Comparison of ENCODE assay signal across 1 fruit fly cellular context in genomic region chr3L:12913609-12914266, dm6.
TF ChIP-seq lines count a peak whose summit lies in the region.

Gene CG32115, minus strand, starts transcription at chr3L:12913646.

TF ChIP-seq in whole organism, embryonic, 481 proteins besides CTCF, POLR2A, EP300 and RAD21 (continued from another document and continues in another):
- TF ChIP-seq CG10654 (GFP tag; optimal IDR thresholded peaks at IDR 0.05; lab: Kevin White, UChicago): peak; percentile 92
- peak; percentile 92 for TF ChIP-seq HHEX (GFP tag; optimal IDR thresholded peaks at IDR 0.05; lab: Kevin White, UChicago)
- TF ChIP-seq sc (optimal IDR thresholded peaks at IDR 0.05; lab: Kevin White, UChicago): no peak
- peak; percentile 82 for TF ChIP-seq sc (GFP tag; optimal IDR thresholded peaks at IDR 0.05; lab: Kevin White, UChicago)
- no peak for TF ChIP-seq sqz (GFP tag; optimal IDR thresholded peaks at IDR 0.05; lab: Kevin White, UChicago)
- no peak for TF ChIP-seq unc-4 (GFP tag; IDR thresholded peaks at IDR 0.05; lab: Robert Waterston, UW; ENCODE audit: partially characterized antibody)
- TF ChIP-seq az2 (GFP tag; optimal IDR thresholded peaks at IDR 0.05; lab: Kevin White, UChicago): peak; percentile 94
- TF ChIP-seq wek (GFP tag; optimal IDR thresholded peaks at IDR 0.05; lab: Kevin White, UChicago): peak; percentile 70
- peak; percentile 77 for TF ChIP-seq disco-r (GFP tag; optimal IDR thresholded peaks at IDR 0.05; lab: Kevin White, UChicago)
- TF ChIP-seq croc (GFP tag; conservative IDR thresholded peaks at IDR 0.05; lab: Robert Waterston, UW): peak; percentile 89
- peak; percentile 96 for TF ChIP-seq ind (GFP tag; optimal IDR thresholded peaks at IDR 0.05; lab: Kevin White, UChicago)
- peak; percentile 95 for TF ChIP-seq NFAT (GFP tag; IDR thresholded peaks at IDR 0.05; lab: Robert Waterston, UW)
- peak; percentile 52 for TF ChIP-seq CG2116 (GFP tag; optimal IDR thresholded peaks at IDR 0.05; lab: Kevin White, UChicago)
- TF ChIP-seq en (GFP tag; optimal IDR thresholded peaks at IDR 0.05; lab: Kevin White, UChicago): peak; percentile 74
- TF ChIP-seq lola (GFP tag; optimal IDR thresholded peaks at IDR 0.05; lab: Kevin White, UChicago): no peak
- peak; percentile 95 for TF ChIP-seq Xbp1 (GFP tag; optimal IDR thresholded peaks at IDR 0.05; lab: Kevin White, UChicago)
- peak; percentile 43 for TF ChIP-seq CG4328 (GFP tag; optimal IDR thresholded peaks at IDR 0.05; lab: Kevin White, UChicago)
- TF ChIP-seq aop (GFP tag; IDR thresholded peaks at IDR 0.05; lab: Robert Waterston, UW): peak; percentile 66
- TF ChIP-seq CG14441 (GFP tag; IDR thresholded peaks at IDR 0.05; lab: Robert Waterston, UW): peak; percentile 96
- TF ChIP-seq E2f2 (GFP tag; IDR thresholded peaks at IDR 0.05; lab: Robert Waterston, UW): peak; percentile 76
- peak; percentile 91 for TF ChIP-seq tio (GFP tag; optimal IDR thresholded peaks at IDR 0.05; lab: Kevin White, UChicago)
- no peak for TF ChIP-seq Nf-YC (tag; optimal IDR thresholded peaks at IDR 0.05; lab: Kevin White, UChicago)
- TF ChIP-seq CG34422 (GFP tag; IDR thresholded peaks at IDR 0.05; lab: Robert Waterston, UW): peak; percentile 97
- peak; percentile 87 for TF ChIP-seq CG12942 (GFP tag; optimal IDR thresholded peaks at IDR 0.05; lab: Kevin White, UChicago)
- peak; percentile 97 for TF ChIP-seq CG7372 (GFP tag; IDR thresholded peaks at IDR 0.05; lab: Robert Waterston, UW)
- peak; percentile 95 for TF ChIP-seq CG17359 (tag; optimal IDR thresholded peaks at IDR 0.05; lab: Kevin White, UChicago)
- TF ChIP-seq grn (GFP tag; optimal IDR thresholded peaks at IDR 0.05; lab: Kevin White, UChicago): peak; percentile 63
- TF ChIP-seq klu (GFP tag; IDR thresholded peaks at IDR 0.05; lab: Robert Waterston, UW): peak; percentile 93
- TF ChIP-seq CG9876 (GFP tag; optimal IDR thresholded peaks at IDR 0.05; lab: Kevin White, UChicago): peak; percentile 84
- TF ChIP-seq Atf3 (GFP tag; optimal IDR thresholded peaks at IDR 0.05; lab: Kevin White, UChicago): peak; percentile 84
- peak; percentile 41 for TF ChIP-seq YL-1 (GFP tag; optimal IDR thresholded peaks at IDR 0.05; lab: Kevin White, UChicago)
- no peak for TF ChIP-seq D (optimal IDR thresholded peaks at IDR 0.05; lab: Kevin White, UChicago)
- peak; percentile 69 for TF ChIP-seq D (GFP tag; optimal IDR thresholded peaks at IDR 0.05; lab: Kevin White, UChicago)
- peak; percentile 98 for TF ChIP-seq mam (GFP tag; optimal IDR thresholded peaks at IDR 0.05; lab: Kevin White, UChicago)
- peak; percentile 95 for TF ChIP-seq CG2712 (tag; optimal IDR thresholded peaks at IDR 0.05; lab: Kevin White, UChicago)
- TF ChIP-seq Opbp (GFP tag; IDR thresholded peaks at IDR 0.05; lab: Robert Waterston, UW; ENCODE audit: partially characterized antibody): no peak
- peak; percentile 93 for TF ChIP-seq CG13296 (GFP tag; optimal IDR thresholded peaks at IDR 0.05; lab: Kevin White, UChicago)
- peak; percentile 93; the same call in 1 of the 2 replicates for TF ChIP-seq danr (GFP tag; IDR thresholded peaks at IDR 0.05; lab: Robert Waterston, UW)
- no peak for TF ChIP-seq Elba2 (GFP tag; optimal IDR thresholded peaks at IDR 0.05; lab: Kevin White, UChicago)
- peak; percentile 81 for TF ChIP-seq trem (tag; optimal IDR thresholded peaks at IDR 0.05; lab: Kevin White, UChicago)
- peak; percentile 79 to 95 for TF ChIP-seq Hr51 (GFP tag; optimal IDR thresholded peaks at IDR 0.05; lab: Kevin White, UChicago)
- TF ChIP-seq hth (optimal IDR thresholded peaks at IDR 0.05; lab: Kevin White, UChicago): no peak
- TF ChIP-seq CG15073 (GFP tag; optimal IDR thresholded peaks at IDR 0.05; lab: Kevin White, UChicago): peak; percentile 17
- no peak for TF ChIP-seq CG30020 (tag; optimal IDR thresholded peaks at IDR 0.05; lab: Kevin White, UChicago)
- TF ChIP-seq CG17568 (GFP tag; optimal IDR thresholded peaks at IDR 0.05; lab: Kevin White, UChicago): peak; percentile 85
- peak; percentile 86 for TF ChIP-seq gsb-n (tag; optimal IDR thresholded peaks at IDR 0.05; lab: Kevin White, UChicago)
- TF ChIP-seq ftz-f1 (GFP tag; optimal IDR thresholded peaks at IDR 0.05; lab: Kevin White, UChicago): peak; percentile 41
- TF ChIP-seq CG11504 (tag; optimal IDR thresholded peaks at IDR 0.05; lab: Kevin White, UChicago): peak; percentile 94
- TF ChIP-seq ato (GFP tag; IDR thresholded peaks at IDR 0.05; lab: Robert Waterston, UW; ENCODE audit: partially characterized antibody): no peak
- peak; percentile 98 for TF ChIP-seq CG2678 (tag; optimal IDR thresholded peaks at IDR 0.05; lab: Kevin White, UChicago)
- no peak for TF ChIP-seq CG16813 (GFP tag; IDR thresholded peaks at IDR 0.05; lab: Robert Waterston, UW; ENCODE audit: partially characterized antibody)
- peak; percentile 95 for TF ChIP-seq Fer2 (tag; optimal IDR thresholded peaks at IDR 0.05; lab: Kevin White, UChicago)
- TF ChIP-seq CG6813 (GFP tag; optimal IDR thresholded peaks at IDR 0.05; lab: Kevin White, UChicago): peak; percentile 80
- TF ChIP-seq eve (GFP tag; optimal IDR thresholded peaks at IDR 0.05; lab: Kevin White, UChicago): peak in 1 of 2 experiments; percentile 46
- peak; percentile 81 for TF ChIP-seq CkIIα-i1 (GFP tag; IDR thresholded peaks at IDR 0.05; lab: Robert Waterston, UW)
- peak; percentile 74 for TF ChIP-seq Hey (tag; optimal IDR thresholded peaks at IDR 0.05; lab: Kevin White, UChicago)
- TF ChIP-seq kni (GFP tag; optimal IDR thresholded peaks at IDR 0.05; lab: Kevin White, UChicago): no peak
- TF ChIP-seq CG31224 (GFP tag; IDR thresholded peaks at IDR 0.05; lab: Robert Waterston, UW): peak; percentile 93
- TF ChIP-seq CG6854 (GFP tag; optimal IDR thresholded peaks at IDR 0.05; lab: Kevin White, UChicago): peak; percentile 86
- TF ChIP-seq dmrt11E (tag; optimal IDR thresholded peaks at IDR 0.05; lab: Kevin White, UChicago): peak; percentile 82
- peak; percentile 84 for TF ChIP-seq ewg (GFP tag; optimal IDR thresholded peaks at IDR 0.05; lab: Kevin White, UChicago)
- peak; percentile 95; the same call in 1 of the 2 replicates for TF ChIP-seq H2.0 (GFP tag; IDR thresholded peaks at IDR 0.05; lab: Robert Waterston, UW)
- TF ChIP-seq CG3281 (GFP tag; optimal IDR thresholded peaks at IDR 0.05; lab: Kevin White, UChicago): peak; percentile 95
- peak; percentile 94 for TF ChIP-seq fd96Cb (tag; optimal IDR thresholded peaks at IDR 0.05; lab: Kevin White, UChicago)
- TF ChIP-seq Dip2 (GFP tag; IDR thresholded peaks at IDR 0.05; lab: Robert Waterston, UW): peak; percentile 47; the same call in 1 of the 2 replicates
- TF ChIP-seq br (optimal IDR thresholded peaks at IDR 0.05; lab: Kevin White, UChicago): no peak
- peak; percentile 98 for TF ChIP-seq CG12769 (tag; optimal IDR thresholded peaks at IDR 0.05; lab: Kevin White, UChicago)
- peak; percentile 75 for TF ChIP-seq Bdp1 (GFP tag; optimal IDR thresholded peaks at IDR 0.05; lab: Kevin White, UChicago)
- peak; percentile 79 for TF ChIP-seq shn (GFP tag; optimal IDR thresholded peaks at IDR 0.05; lab: Kevin White, UChicago)
- no peak for TF ChIP-seq CG10431 (GFP tag; optimal IDR thresholded peaks at IDR 0.05; lab: Kevin White, UChicago)
- TF ChIP-seq E2f1 (GFP tag; IDR thresholded peaks at IDR 0.05; lab: Robert Waterston, UW): peak; percentile 95
- peak; percentile 89 for TF ChIP-seq D19A (tag; optimal IDR thresholded peaks at IDR 0.05; lab: Kevin White, UChicago)
- peak; percentile 95 for TF ChIP-seq wdn (GFP tag; IDR thresholded peaks at IDR 0.05; lab: Robert Waterston, UW)
- peak; percentile 83 for TF ChIP-seq Usf (GFP tag; optimal IDR thresholded peaks at IDR 0.05; lab: Kevin White, UChicago)
- TF ChIP-seq CG6791 (GFP tag; IDR thresholded peaks at IDR 0.05; lab: Robert Waterston, UW; ENCODE audit: partially characterized antibody): no peak
- peak; percentile 94 for TF ChIP-seq cas (GFP tag; IDR thresholded peaks at IDR 0.05; lab: Robert Waterston, UW)
- TF ChIP-seq lab (GFP tag; optimal IDR thresholded peaks at IDR 0.05; lab: Kevin White, UChicago): peak; percentile 97
- TF ChIP-seq CG7556 (GFP tag; optimal IDR thresholded peaks at IDR 0.05; lab: Kevin White, UChicago): peak; percentile 89
- TF ChIP-seq nom (GFP tag; optimal IDR thresholded peaks at IDR 0.05; lab: Kevin White, UChicago): no peak
- TF ChIP-seq sima (GFP tag; optimal IDR thresholded peaks at IDR 0.05; lab: Kevin White, UChicago): peak; percentile 75
- TF ChIP-seq tap (tag; optimal IDR thresholded peaks at IDR 0.05; lab: Kevin White, UChicago): peak; percentile 92
- TF ChIP-seq zen2 (GFP tag; IDR thresholded peaks at IDR 0.05; lab: Robert Waterston, UW; ENCODE audit: partially characterized antibody): peak; percentile 33; the same call in 1 of the 3 replicates
- TF ChIP-seq Antp (GFP tag; optimal IDR thresholded peaks at IDR 0.05; lab: Kevin White, UChicago): peak; percentile 82
- TF ChIP-seq Xrp1 (GFP tag; IDR thresholded peaks at IDR 0.05; lab: Robert Waterston, UW): peak; percentile 95
- TF ChIP-seq crc (GFP tag; optimal IDR thresholded peaks at IDR 0.05; lab: Kevin White, UChicago): peak; percentile 91
- peak; percentile 67 for TF ChIP-seq CG30431 (GFP tag; optimal IDR thresholded peaks at IDR 0.05; lab: Kevin White, UChicago)
- TF ChIP-seq CG9609 (GFP tag; optimal IDR thresholded peaks at IDR 0.05; lab: Kevin White, UChicago): peak; percentile 84
- peak; percentile 72 for TF ChIP-seq CG6654 (GFP tag; optimal IDR thresholded peaks at IDR 0.05; lab: Kevin White, UChicago)
- peak; percentile 90 for TF ChIP-seq ken (GFP tag; IDR thresholded peaks at IDR 0.05; lab: Robert Waterston, UW)
- peak; percentile 63 for TF ChIP-seq ab (GFP tag; optimal IDR thresholded peaks at IDR 0.05; lab: Kevin White, UChicago)
- peak; percentile 96 for TF ChIP-seq CG9932 (GFP tag; IDR thresholded peaks at IDR 0.05; lab: Robert Waterston, UW)
- TF ChIP-seq row (GFP tag; IDR thresholded peaks at IDR 0.05; lab: Robert Waterston, UW): peak; percentile 99
- TF ChIP-seq Awh (GFP tag; IDR thresholded peaks at IDR 0.05; lab: Robert Waterston, UW): peak; percentile 91
- TF ChIP-seq CG15011 (GFP tag; optimal IDR thresholded peaks at IDR 0.05; lab: Kevin White, UChicago): peak; percentile 88
- peak; percentile 89 for TF ChIP-seq CG8388 (GFP tag; optimal IDR thresholded peaks at IDR 0.05; lab: Kevin White, UChicago)
- TF ChIP-seq CG16863 (GFP tag; optimal IDR thresholded peaks at IDR 0.05; lab: Kevin White, UChicago): peak; percentile 86
- peak; percentile 95 for TF ChIP-seq dmrt99B (tag; optimal IDR thresholded peaks at IDR 0.05; lab: Kevin White, UChicago)
- TF ChIP-seq CG13624 (GFP tag; optimal IDR thresholded peaks at IDR 0.05; lab: Kevin White, UChicago): peak; percentile 96
- TF ChIP-seq NfI (GFP tag; optimal IDR thresholded peaks at IDR 0.05; lab: Kevin White, UChicago): peak; percentile 95
- TF ChIP-seq CG32772 (GFP tag; IDR thresholded peaks at IDR 0.05; lab: Robert Waterston, UW): peak; percentile 93
- TF ChIP-seq grau (tag; optimal IDR thresholded peaks at IDR 0.05; lab: Kevin White, UChicago): peak; percentile 96
- peak; percentile 83 for TF ChIP-seq Mad (GFP tag; optimal IDR thresholded peaks at IDR 0.05; lab: Kevin White, UChicago)
- TF ChIP-seq Dip3 (GFP tag; optimal IDR thresholded peaks at IDR 0.05; lab: Kevin White, UChicago): peak; percentile 95
- TF ChIP-seq TFAM (GFP tag; optimal IDR thresholded peaks at IDR 0.05; lab: Kevin White, UChicago): no peak
- TF ChIP-seq cwo (GFP tag; optimal IDR thresholded peaks at IDR 0.05; lab: Kevin White, UChicago): peak; percentile 93
- TF ChIP-seq CG17829 (tag; optimal IDR thresholded peaks at IDR 0.05; lab: Kevin White, UChicago): peak; percentile 93
- peak; percentile 95 for TF ChIP-seq CG8924 (tag; optimal IDR thresholded peaks at IDR 0.05; lab: Kevin White, UChicago)
- no peak for TF ChIP-seq HLHmδ (GFP tag; optimal IDR thresholded peaks at IDR 0.05; lab: Kevin White, UChicago)
- TF ChIP-seq Oli (tag; optimal IDR thresholded peaks at IDR 0.05; lab: Kevin White, UChicago): peak; percentile 95
- TF ChIP-seq Nf-YA (GFP tag; IDR thresholded peaks at IDR 0.05; lab: Robert Waterston, UW): peak; percentile 86
- peak; percentile 73 for TF ChIP-seq CG13123 (GFP tag; optimal IDR thresholded peaks at IDR 0.05; lab: Kevin White, UChicago)
- no peak for TF ChIP-seq nerfin-2 (GFP tag; IDR thresholded peaks at IDR 0.05; lab: Robert Waterston, UW; ENCODE audit: partially characterized antibody)
- no peak for TF ChIP-seq Tbp (GFP tag; optimal IDR thresholded peaks at IDR 0.05; lab: Kevin White, UChicago)
- TF ChIP-seq Mes4 (GFP tag; optimal IDR thresholded peaks at IDR 0.05; lab: Kevin White, UChicago): peak; percentile 74
- TF ChIP-seq HmgD (GFP tag; optimal IDR thresholded peaks at IDR 0.05; lab: Kevin White, UChicago): peak; percentile 15
- TF ChIP-seq CG7987 (GFP tag; optimal IDR thresholded peaks at IDR 0.05; lab: Kevin White, UChicago): peak; percentile 89
- TF ChIP-seq CG12104 (GFP tag; optimal IDR thresholded peaks at IDR 0.05; lab: Kevin White, UChicago): peak; percentile 88
- no peak for TF ChIP-seq zf30C (GFP tag; optimal IDR thresholded peaks at IDR 0.05; lab: Kevin White, UChicago)
- peak; percentile 95 for TF ChIP-seq caup (GFP tag; optimal IDR thresholded peaks at IDR 0.05; lab: Kevin White, UChicago; ENCODE audit: severe bottlenecking)
- TF ChIP-seq jigr1 (GFP tag; IDR thresholded peaks at IDR 0.05; lab: Robert Waterston, UW): peak; percentile 81; the same call in 2 of the 3 replicates
- TF ChIP-seq chinmo (GFP tag; IDR thresholded peaks at IDR 0.05; lab: Robert Waterston, UW; ENCODE audit: partially characterized antibody): no peak
- peak; percentile 71 for TF ChIP-seq dm (GFP tag; optimal IDR thresholded peaks at IDR 0.05; lab: Kevin White, UChicago)
- TF ChIP-seq btn (GFP tag; optimal IDR thresholded peaks at IDR 0.05; lab: Kevin White, UChicago): peak; percentile 35
- peak; percentile 88 for TF ChIP-seq Oaz (GFP tag; IDR thresholded peaks at IDR 0.05; lab: Robert Waterston, UW)
- TF ChIP-seq CHES-1-like (GFP tag; optimal IDR thresholded peaks at IDR 0.05; lab: Kevin White, UChicago): peak; percentile 87
- TF ChIP-seq CG6689 (GFP tag; IDR thresholded peaks at IDR 0.05; lab: Robert Waterston, UW): peak; percentile 95
- TF ChIP-seq sr (GFP tag; IDR thresholded peaks at IDR 0.05; lab: Robert Waterston, UW): peak; percentile 66; the same call in 1 of the 3 replicates
- TF ChIP-seq Six4 (GFP tag; optimal IDR thresholded peaks at IDR 0.05; lab: Kevin White, UChicago): peak; percentile 88
- no peak for TF ChIP-seq Hr39 (optimal IDR thresholded peaks at IDR 0.05; lab: Kevin White, UChicago)
- TF ChIP-seq Side (GFP tag; optimal IDR thresholded peaks at IDR 0.05; lab: Kevin White, UChicago): peak; percentile 84
- TF ChIP-seq fru (optimal IDR thresholded peaks at IDR 0.05; lab: Kevin White, UChicago): no peak
